Worm (Caenorhabditis elegans): Measurements from ENCODE around the gene C47D12.5.

C47D12.5 gene

ce11 chrII:11634681-11635527, 50.2 kb downstream of the C47D12.5 start (continued):
- TF ChIP-seq pha-2 (tag; optimal IDR thresholded peaks at IDR 0.05) (peak; percentile 79), dmd-4 (tag; optimal IDR thresholded peaks at IDR 0.05; ENCODE audit: borderline replicate concordance) (peak; percentile 81), ref-2 (tag; optimal IDR thresholded peaks at IDR 0.05) (peak; percentile 82), ceh-34 (tag; optimal IDR thresholded peaks at IDR 0.05) (peak; percentile 90), pqm-1 (tag; optimal IDR thresholded peaks at IDR 0.05) (peak; percentile 33), ztf-16 (tag; optimal IDR thresholded peaks at IDR 0.05) (peak; percentile 74), elt-2 (tag; optimal IDR thresholded peaks at IDR 0.05) (peak; percentile 33), ets-4 (tag; optimal IDR thresholded peaks at IDR 0.05) (peak; percentile 58), lin-11 (tag; optimal IDR thresholded peaks at IDR 0.05) (no peak), ceh-9 (tag; optimal IDR thresholded peaks at IDR 0.05) (no peak), F13H6.1 (tag; optimal IDR thresholded peaks at IDR 0.05) (peak; percentile 91), unc-86 (tag; optimal IDR thresholded peaks at IDR 0.05) (peak; percentile 82), ceh-22 (tag; optimal IDR thresholded peaks at IDR 0.05) (peak; percentile 84), sox-4 (tag; optimal IDR thresholded peaks at IDR 0.05) (peak; percentile 43), fkh-6 (tag; optimal IDR thresholded peaks at IDR 0.05) (peak; percentile 52), unc-42 (tag; optimal IDR thresholded peaks at IDR 0.05) (peak; percentile 54), ama-1 (optimal IDR thresholded peaks at IDR 0.05) (no peak), hlh-13 (GFP tag; optimal IDR thresholded peaks at IDR 0.05) (no peak), eyg-1 (tag; optimal IDR thresholded peaks at IDR 0.05) (peak; percentile 78), ceh-6 (GFP tag; optimal IDR thresholded peaks at IDR 0.05) (peak; percentile 65), sox-2 (GFP tag; IDR thresholded peaks at IDR 0.05) (no peak), unc-55 (GFP tag; optimal IDR thresholded peaks at IDR 0.05) (peak; percentile 88), nhr-232 (tag; optimal IDR thresholded peaks at IDR 0.05) (peak; percentile 44), sdc-2 (tag; optimal IDR thresholded peaks at IDR 0.05) (peak; percentile 59), ceh-24 (tag; optimal IDR thresholded peaks at IDR 0.05) (no peak), pat-9 (tag; optimal IDR thresholded peaks at IDR 0.05) (peak; percentile 41), ceh-18 (tag; optimal IDR thresholded peaks at IDR 0.05) (peak; percentile 88), ceh-31 (tag; optimal IDR thresholded peaks at IDR 0.05) (peak; percentile 93), C38D4.7 (GFP tag; optimal IDR thresholded peaks at IDR 0.05) (peak; percentile 44), ceh-2 (tag; optimal IDR thresholded peaks at IDR 0.05) (peak; percentile 69), hlh-30 (tag; optimal IDR thresholded peaks at IDR 0.05; ENCODE audit: insufficient read depth) (peak; percentile 60), fkh-10 (GFP tag; optimal IDR thresholded peaks at IDR 0.05) (peak; percentile 58), mec-3 (tag; optimal IDR thresholded peaks at IDR 0.05; ENCODE audit: borderline replicate concordance) (no peak), rnt-1 (tag; optimal IDR thresholded peaks at IDR 0.05) (peak; percentile 98), unc-3 (GFP tag; conservative IDR thresholded peaks at IDR 0.05) (0 out of 2 replicates have a peak, but pooled peaks have one; percentile 30), unc-3 (tag; optimal IDR thresholded peaks at IDR 0.05) (no peak), gmeb-2 (tag; optimal IDR thresholded peaks at IDR 0.05) (peak; percentile 5), hlh-8 (tag; optimal IDR thresholded peaks at IDR 0.05) (peak; percentile 82), Y22D7AL.16 (tag; optimal IDR thresholded peaks at IDR 0.05) (no peak), dve-1 (tag; optimal IDR thresholded peaks at IDR 0.05) (peak; percentile 79), C08G9.2 (tag; optimal IDR thresholded peaks at IDR 0.05) (peak; percentile 54), hlh-6 (tag; optimal IDR thresholded peaks at IDR 0.05) (peak; percentile 82)

All from whole organism, late embryonic.